Worm (Caenorhabditis elegans) whole organism, mixed stage, embryonic: ENCODE results near the gene chil-18.

Experiments
- ceh-39 ChIP-seq: fragments of 150-350 bp; optimal IDR thresholded peaks from 2 replicates; lab custom pipeline; 2014; ENCODE audit warnings: missing biosample characterization, missing genetic modification characterization
- nhr-12 ChIP-seq: fragments of 150-350 bp; optimal IDR thresholded peaks from 2 replicates; lab custom pipeline; 2014; ENCODE audit warnings: missing biosample characterization, missing genetic modification characterization
- snpc-4 ChIP-seq: fragments of 150-350 bp; optimal IDR thresholded peaks from 2 replicates; lab custom pipeline; 2014; ENCODE audit warnings: missing biosample characterization, missing genetic modification characterization
- unc-120 ChIP-seq: sonication (generic microtip); optimal IDR thresholded peaks from 2 replicates; lab custom pipeline; 2017; ENCODE audit warnings: missing genetic modification characterization, missing compliant biosample characterization; ENCODE audit not compliant: poor library complexity, severe bottlenecking
- ztf-11 ChIP-seq: fragments of 150-350 bp; optimal IDR thresholded peaks from 2 replicates; lab custom pipeline; 2014; ENCODE audit warnings: missing biosample characterization, missing genetic modification characterization

DNA sequence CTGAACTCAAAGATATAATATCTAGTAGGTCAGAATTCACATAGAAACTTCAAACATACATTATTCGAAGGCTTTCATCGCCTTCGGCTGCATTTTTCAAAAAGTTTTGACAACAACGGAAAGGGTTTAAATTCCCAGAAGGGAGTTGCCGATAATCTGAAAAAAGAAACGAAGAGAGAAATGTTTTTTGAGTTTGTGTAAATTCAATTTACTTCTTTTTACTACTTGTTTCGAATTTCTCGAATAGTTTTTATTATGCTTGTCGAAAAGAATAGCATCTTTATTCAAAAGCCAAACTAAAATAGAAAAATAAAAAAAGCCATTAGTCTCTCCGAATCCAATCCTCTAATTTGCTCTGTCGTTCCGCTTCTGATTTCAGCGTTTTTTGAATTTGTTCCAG lies 16.9 kb upstream of the chil-18 start:
- TF ChIP-seq snpc-4 (tag; lab: Kevin White, UChicago) (no peak), unc-120 (tag; lab: Kevin White, UChicago) (no peak), ztf-11 (tag; lab: Kevin White, UChicago) (no peak), nhr-12 (tag; lab: Kevin White, UChicago) (no peak), ceh-39 (tag; lab: Kevin White, UChicago) (no peak)
